Fruit fly (Drosophila melanogaster) whole organism: Measurements from ENCODE around the gene olf413.

Experiments used
- EcR ChIP-seq, 2 experiments: fragments of >200 bp; optimal IDR thresholded peaks; 2 replicates each; lab custom pipeline; 2017; ENCODE audit warnings: missing biosample characterization in 2 of 2, missing genetic modification characterization in 2 of 2, missing genetic modification reagents in 2 of 2
- pan ChIP-seq: fragments of >200 bp; optimal IDR thresholded peaks from 2 replicates; lab custom pipeline; 2017

DNA sequence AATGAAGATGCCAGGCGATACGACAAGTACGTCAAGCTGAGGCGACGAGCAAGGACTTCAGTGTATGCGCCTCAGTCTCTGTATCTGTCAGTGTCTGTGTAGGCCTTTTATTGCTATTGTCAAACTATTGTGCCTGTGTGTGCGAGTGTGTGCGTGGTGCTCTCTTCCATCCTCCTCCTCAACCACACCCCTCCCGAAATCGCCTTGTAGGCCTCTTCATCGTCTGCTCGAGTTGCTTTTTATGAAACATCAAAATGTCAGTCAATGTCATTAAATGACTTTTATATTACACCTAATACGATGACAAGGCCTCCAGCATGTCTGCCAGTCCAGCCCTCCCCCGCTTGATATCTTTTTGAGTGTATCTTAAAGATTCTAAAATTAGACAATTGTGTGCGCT, 23.4 kb downstream of the olf413 start:
- no peak for TF ChIP-seq EcR (GFP tag; optimal IDR thresholded peaks at IDR 0.05; lab: Kevin White, UChicago)
- no peak for TF ChIP-seq pan
